Worm (Caenorhabditis elegans): ENCODE measurements around the gene Y38E10A.14.

Gene Y38E10A.14

DNA sequence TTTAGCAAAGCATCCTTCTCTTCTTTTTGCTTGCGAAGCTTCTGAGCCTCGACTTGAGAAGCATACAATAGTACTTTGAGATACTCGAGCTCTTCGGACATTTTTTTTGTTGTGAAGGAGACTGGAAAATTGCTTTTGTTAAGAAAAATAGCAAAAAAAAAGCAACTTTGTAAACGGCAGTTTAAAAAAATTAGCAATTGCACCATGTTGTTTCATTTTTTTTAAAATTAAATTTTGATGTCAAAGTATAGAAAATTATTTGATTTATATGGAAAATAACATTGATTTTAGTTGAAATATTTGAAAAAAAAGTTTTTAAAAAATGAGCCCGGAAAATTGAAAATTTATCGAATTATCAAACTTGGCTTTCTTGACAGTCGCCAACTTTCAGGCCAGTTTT is 49.7 kb downstream of the Y38E10A.14 start, which contains the start of gene Y38E10A.3:
Gene Y38E10A.3 (minus strand): TSS at position 101 of the 400 bp plus-strand sequence.
- TF ChIP-seq ceh-24 (tag; optimal IDR thresholded peaks at IDR 0.05) (no peak), fkh-6 (tag; optimal IDR thresholded peaks at IDR 0.05) (no peak)

DNA sequence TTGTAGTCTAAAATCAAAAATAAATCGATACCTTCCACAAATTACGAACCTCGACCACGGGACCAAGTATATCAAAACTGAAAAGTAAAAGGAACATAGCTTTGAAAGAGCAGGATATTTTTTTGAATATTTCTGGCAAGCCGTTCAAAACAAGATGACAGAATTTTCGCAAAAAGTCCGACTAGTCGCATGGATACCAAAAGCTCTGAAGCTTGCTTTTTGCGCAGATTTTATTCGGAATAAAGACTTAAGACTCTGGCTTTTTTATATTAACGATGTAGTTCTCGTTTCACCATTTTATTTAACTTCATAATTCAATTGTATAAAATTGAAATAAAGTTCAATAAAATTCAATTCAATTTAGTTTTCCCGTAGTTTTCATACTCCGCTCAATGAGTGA is 50.8 kb downstream of the Y38E10A.14 start, which contains the start of gene Y38E10A.2:
Gene Y38E10A.2 (minus strand): TSS at position 101 of the 400 bp plus-strand sequence.
- TF ChIP-seq nhr-232 (tag; optimal IDR thresholded peaks at IDR 0.05) (no peak), F13H6.1 (tag; optimal IDR thresholded peaks at IDR 0.05) (no peak), hlh-30 (tag; optimal IDR thresholded peaks at IDR 0.05; ENCODE audit: insufficient read depth) (no peak), elt-4 (tag; optimal IDR thresholded peaks at IDR 0.05) (no peak), K02D7.2 (tag; optimal IDR thresholded peaks at IDR 0.05) (no peak), tbx-2 (tag; optimal IDR thresholded peaks at IDR 0.05) (no peak), pha-4 (tag; optimal IDR thresholded peaks at IDR 0.05) (no peak), ceh-30 (tag; optimal IDR thresholded peaks at IDR 0.05) (no peak), madf-2 (tag; optimal IDR thresholded peaks at IDR 0.05) (no peak), rnt-1 (tag; optimal IDR thresholded peaks at IDR 0.05) (no peak), unc-86 (tag; optimal IDR thresholded peaks at IDR 0.05) (no peak), Y22D7AL.16 (tag; optimal IDR thresholded peaks at IDR 0.05) (no peak), ceh-9 (tag; optimal IDR thresholded peaks at IDR 0.05) (no peak), pha-2 (tag; optimal IDR thresholded peaks at IDR 0.05) (no peak), sdc-2 (tag; optimal IDR thresholded peaks at IDR 0.05) (no peak)

Measured in whole organism, late embryonic.